Worm (Caenorhabditis elegans) whole organism, L2 larva: Measurements from ENCODE around the gene dhs-23.

ENCODE experiments used
- ZK546.5 ChIP-seq: sonication (generic microtip); optimal IDR thresholded peaks from 2 replicates; lab custom pipeline; 2017; ENCODE audit warnings: missing biosample characterization, missing genetic modification characterization
- aly-2 ChIP-seq: fragments of 150-350 bp; optimal IDR thresholded peaks from 2 replicates; lab custom pipeline; 2014; ENCODE audit warnings: missing biosample characterization, missing genetic modification characterization
- ama-1 ChIP-seq: fragments of 150-350 bp; optimal IDR thresholded peaks from 2 replicates; lab custom pipeline; 2018; ENCODE audit warnings: inconsistent platforms
- unc-62 ChIP-seq: fragments of 150-350 bp; optimal IDR thresholded peaks from 2 replicates; lab custom pipeline; 2014; ENCODE audit warnings: missing biosample characterization, missing genetic modification reagents, missing genetic modification characterization
- ztf-11 ChIP-seq: sonication (generic microtip); optimal IDR thresholded peaks from 2 replicates; lab custom pipeline; 2017; ENCODE audit warnings: missing biosample characterization, missing genetic modification characterization

DNA sequence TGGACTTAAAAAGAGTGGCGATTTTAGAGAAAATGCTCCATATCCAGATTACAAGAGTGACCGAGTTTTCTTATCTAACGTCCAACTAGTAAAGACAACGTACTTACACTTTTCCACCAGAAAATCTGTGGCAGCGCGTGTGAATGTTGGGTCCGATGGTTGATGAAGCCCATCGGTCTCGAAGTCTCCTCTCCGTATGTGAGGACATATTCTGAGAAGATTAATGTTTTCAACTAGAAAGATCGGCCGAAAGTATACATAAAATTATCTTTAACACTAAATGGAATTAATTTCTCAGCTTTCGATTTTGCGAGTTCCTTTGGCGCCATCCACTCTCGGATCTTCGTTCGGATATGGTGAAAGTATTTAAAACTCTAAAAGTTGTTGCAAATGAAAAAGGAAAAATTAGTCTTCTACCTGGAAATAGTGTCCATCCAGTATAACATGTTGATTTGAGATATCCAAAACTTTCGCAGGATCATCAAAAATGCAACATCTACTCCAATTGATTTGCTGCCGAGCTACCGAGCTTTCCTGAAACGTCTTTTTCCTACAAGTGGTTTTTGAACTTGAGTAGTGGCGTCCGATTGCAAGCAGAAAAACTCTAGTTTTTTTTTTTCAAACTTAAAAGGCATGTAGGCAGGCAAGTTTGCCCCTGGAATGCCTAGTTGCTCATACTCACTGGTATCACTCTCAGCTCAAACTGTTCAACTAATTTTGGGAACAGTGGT is 50.5 kb downstream of the dhs-23 start:
- TF ChIP-seq ama-1 (lab: Kevin White, UChicago) (no peak), aly-2 (no peak), unc-62 (no peak), ztf-11 (tag; lab: Kevin White, UChicago) (no peak), ZK546.5 (tag; lab: Kevin White, UChicago) (no peak)
